Worm (Caenorhabditis elegans) whole organism, early embryonic: ENCODE results near the gene idpp-8.

Experiments
- ama-1 ChIP-seq: fragments of 150-350 bp; optimal IDR thresholded peaks from 2 replicates; lab custom pipeline; 2014
- ets-7 ChIP-seq: sonication (generic microtip); optimal IDR thresholded peaks from 2 replicates; lab custom pipeline; 2016; ENCODE audit warnings: missing genotype, missing genetic modification characterization, missing compliant biosample characterization
- scrt-1 ChIP-seq: fragments of 200-800 bp; sonication (Bioruptor generic); IDR thresholded peaks from 2 replicates; pipeline ENCODE4 v1.3.6; 2022; ENCODE audit warnings: missing genetic modification characterization, missing compliant biosample characterization

- no peak for TF ChIP-seq ets-7 (tag; lab: Kevin White, UChicago)
- TF ChIP-seq scrt-1 (GFP tag; lab: Robert Waterston, UW) = no peak
- no peak for TF ChIP-seq ama-1
These were observed 10.4 kb downstream of the idpp-8 start, which contains the start of gene appg-1 for ce11 chrII:10325615-10326232.
